Worm (Caenorhabditis elegans): ENCODE data around the gene exc-12.

DNA sequence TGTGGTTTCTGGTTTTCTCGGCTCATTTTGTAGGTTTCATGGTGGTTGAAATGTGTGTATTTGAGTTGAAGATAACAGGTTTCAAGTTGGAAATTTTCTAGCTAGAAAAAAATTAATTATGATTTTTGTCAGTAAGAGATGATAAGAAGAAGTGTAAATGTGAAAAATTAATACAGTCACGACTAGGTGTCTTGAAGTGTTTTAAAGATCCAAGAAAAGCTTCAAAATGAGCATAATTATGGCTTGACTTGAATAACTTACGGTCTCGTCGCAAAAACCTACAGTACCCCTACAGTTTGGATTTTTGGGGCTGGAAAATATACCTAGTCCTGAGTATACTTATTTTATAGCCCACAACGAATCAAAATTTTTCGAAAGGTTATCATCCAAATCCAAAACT is at the start of gene exc-12:
- TF ChIP-seq snpc-4 (tag; optimal IDR thresholded peaks at IDR 0.05) (no peak), egl-27 (tag; optimal IDR thresholded peaks at IDR 0.05) (no peak), aha-1 (tag) (no peak), aly-2 (tag; optimal IDR thresholded peaks at IDR 0.05) (no peak), nhr-77 (tag; optimal IDR thresholded peaks at IDR 0.05) (no peak), nhr-11 (tag; optimal IDR thresholded peaks at IDR 0.05) (no peak), ama-1 (optimal IDR thresholded peaks at IDR 0.05) (no peak), unc-130 (GFP tag; optimal IDR thresholded peaks at IDR 0.05) (no peak), ceh-82 (tag; optimal IDR thresholded peaks at IDR 0.05) (no peak), R02D3.7 (tag; optimal IDR thresholded peaks at IDR 0.05) (no peak), lsy-2 (tag; optimal IDR thresholded peaks at IDR 0.05) (no peak), lin-15B (tag; optimal IDR thresholded peaks at IDR 0.05) (no peak), ceh-62 (tag; optimal IDR thresholded peaks at IDR 0.05) (no peak)
